Fruit fly (Drosophila melanogaster) whole organism, prepupa: ENCODE results near the gene Gdap1.

Experiments
- Blimp-1 ChIP-seq: fragments of 200-800 bp; sonication (Bioruptor generic); optimal IDR thresholded peaks from 3 replicates; lab custom pipeline; 2017; ENCODE audit warnings: missing biosample characterization, missing genetic modification characterization, mild to moderate bottlenecking, moderate library complexity, missing genetic modification reagents
- CG10631 ChIP-seq: fragments of 200-800 bp; sonication (Bioruptor generic); optimal IDR thresholded peaks from 2 replicates; lab custom pipeline; 2016; ENCODE audit warnings: missing biosample characterization, missing genetic modification characterization
- CG10669 ChIP-seq: fragments of 200-800 bp; sonication (Bioruptor generic); optimal IDR thresholded peaks from 3 replicates; lab custom pipeline; 2018; ENCODE audit warnings: missing biosample characterization, mild to moderate bottlenecking, missing genetic modification characterization, moderate library complexity
- CG11762 ChIP-seq: fragments of 200-800 bp; sonication (Bioruptor generic); optimal IDR thresholded peaks from 3 replicates; lab custom pipeline; 2016; ENCODE audit warnings: missing biosample characterization, missing genetic modification characterization; ENCODE audit not compliant: insufficient read depth
- CG11902 ChIP-seq: fragments of 200-800 bp; sonication (Bioruptor generic); optimal IDR thresholded peaks from 3 replicates; lab custom pipeline; 2016; ENCODE audit warnings: missing biosample characterization, missing genetic modification characterization
- CG1621 ChIP-seq: fragments of 200-800 bp; sonication (Bioruptor generic); optimal IDR thresholded peaks from 3 replicates; lab custom pipeline; 2018; ENCODE audit warnings: missing biosample characterization, mild to moderate bottlenecking, missing genetic modification characterization
- CG3032 ChIP-seq: fragments of 200-800 bp; optimal IDR thresholded peaks from 2 replicates; lab custom pipeline; 2019; ENCODE audit warnings: missing biosample characterization, mild to moderate bottlenecking, missing genetic modification characterization, moderate library complexity
- CG31627 ChIP-seq: fragments of 200-800 bp; sonication (Bioruptor generic); optimal IDR thresholded peaks from 3 replicates; lab custom pipeline; 2016; ENCODE audit warnings: missing biosample characterization, missing genetic modification characterization
- CG6163 ChIP-seq: fragments of 200-800 bp; sonication (Bioruptor generic); IDR thresholded peaks from 3 replicates; pipeline ENCODE4 v1.3.6; 2022; ENCODE audit warnings: missing biosample characterization, missing genetic modification characterization
- CG6276 ChIP-seq: fragments of 200-800 bp; sonication (Bioruptor generic); optimal IDR thresholded peaks from 2 replicates; lab custom pipeline; 2017; ENCODE audit warnings: missing biosample characterization, mild to moderate bottlenecking, missing genetic modification characterization
- CG6808 ChIP-seq: fragments of 200-800 bp; sonication (Bioruptor generic); optimal IDR thresholded peaks from 3 replicates; lab custom pipeline; 2017; ENCODE audit warnings: missing biosample characterization, missing genetic modification characterization, mild to moderate bottlenecking, moderate library complexity, missing genetic modification reagents
- CG6854 ChIP-seq: fragments of 200-800 bp; sonication (Bioruptor generic); optimal IDR thresholded peaks from 2 replicates; lab custom pipeline; 2017; ENCODE audit warnings: missing biosample characterization, mild to moderate bottlenecking, missing genetic modification characterization
- CG7368 ChIP-seq: fragments of 200-800 bp; sonication (Bioruptor generic); optimal IDR thresholded peaks from 3 replicates; lab custom pipeline; 2016; ENCODE audit warnings: missing biosample characterization, missing genetic modification characterization
- CG8119 ChIP-seq: fragments of 200-800 bp; sonication (Bioruptor generic); IDR thresholded peaks from 3 replicates; pipeline ENCODE4 v1.3.6; 2022; ENCODE audit warnings: missing biosample characterization, missing genetic modification characterization
- CG9139 ChIP-seq: fragments of 200-800 bp; sonication (Bioruptor generic); optimal IDR thresholded peaks from 3 replicates; lab custom pipeline; 2017; ENCODE audit warnings: missing biosample characterization, mild to moderate bottlenecking, missing genetic modification characterization
- Eip75B ChIP-seq: fragments of 200-800 bp; sonication (Bioruptor generic); optimal IDR thresholded peaks from 3 replicates; lab custom pipeline; 2016; ENCODE audit warnings: missing biosample characterization, missing genetic modification characterization
- Eip93F ChIP-seq: fragments of 200-800 bp; sonication (Bioruptor generic); optimal IDR thresholded peaks from 2 replicates; lab custom pipeline; 2016; ENCODE audit warnings: missing biosample characterization, mild to moderate bottlenecking, missing genetic modification characterization
- Gug ChIP-seq: fragments of 200-800 bp; sonication (Bioruptor generic); IDR thresholded peaks from 2 replicates; pipeline ENCODE4 v1.3.6; 2022; ENCODE audit warnings: missing biosample characterization, missing genetic modification characterization
- Hr38 ChIP-seq: sonication (Bioruptor generic); optimal IDR thresholded peaks from 2 replicates; lab custom pipeline; 2016; ENCODE audit warnings: missing biosample characterization, missing genetic modification characterization
- Hr39 ChIP-seq: fragments of 200-800 bp; sonication (Bioruptor generic); optimal IDR thresholded peaks from 2 replicates; lab custom pipeline; 2016; ENCODE audit warnings: missing biosample characterization, missing genetic modification characterization
- Hr4 ChIP-seq: fragments of 200-800 bp; sonication (Bioruptor generic); optimal IDR thresholded peaks from 3 replicates; lab custom pipeline; 2016; ENCODE audit warnings: missing biosample characterization, missing genetic modification characterization
- OdsH ChIP-seq: fragments of 200-800 bp; sonication (Bioruptor generic); optimal IDR thresholded peaks from 3 replicates; lab custom pipeline; 2016; ENCODE audit warnings: missing biosample characterization, missing genetic modification characterization
- Smox ChIP-seq: fragments of 200-800 bp; sonication (Bioruptor generic); optimal IDR thresholded peaks from 3 replicates; lab custom pipeline; 2016; ENCODE audit warnings: missing biosample characterization, missing genetic modification characterization
- Sox102F ChIP-seq: fragments of 200-800 bp; sonication (Bioruptor generic); optimal IDR thresholded peaks from 2 replicates; lab custom pipeline; 2016; ENCODE audit warnings: missing biosample characterization, mild to moderate bottlenecking, missing genetic modification characterization
- Sox14 ChIP-seq: fragments of 200-800 bp; sonication (Bioruptor generic); optimal IDR thresholded peaks from 3 replicates; lab custom pipeline; 2016; ENCODE audit warnings: missing biosample characterization, missing genetic modification characterization
- achi ChIP-seq: fragments of 200-800 bp; sonication (Bioruptor generic); optimal IDR thresholded peaks from 3 replicates; lab custom pipeline; 2016; ENCODE audit warnings: missing biosample characterization, missing genetic modification characterization
- dac ChIP-seq: fragments of 200-800 bp; sonication (Bioruptor generic); optimal IDR thresholded peaks from 2 replicates; lab custom pipeline; 2017; ENCODE audit warnings: missing biosample characterization, mild to moderate bottlenecking, missing genetic modification characterization
- dsx ChIP-seq: fragments of 200-800 bp; optimal IDR thresholded peaks from 3 replicates; lab custom pipeline; 2019; ENCODE audit warnings: missing biosample characterization, mild to moderate bottlenecking, missing genetic modification characterization, moderate library complexity; ENCODE audit not compliant: poor library complexity, severe bottlenecking
- eg ChIP-seq: fragments of 200-800 bp; sonication (Bioruptor generic); IDR thresholded peaks from 3 replicates; pipeline ENCODE4 v1.3.6; 2022; ENCODE audit warnings: missing biosample characterization, missing genetic modification characterization
- esn ChIP-seq: fragments of 200-800 bp; sonication (Bioruptor generic); optimal IDR thresholded peaks from 2 replicates; lab custom pipeline; 2016; ENCODE audit warnings: missing biosample characterization, mild to moderate bottlenecking, missing genetic modification characterization, moderate library complexity
- fkh ChIP-seq: fragments of 200-800 bp; sonication (Bioruptor generic); optimal IDR thresholded peaks from 3 replicates; lab custom pipeline; 2017; ENCODE audit warnings: missing biosample characterization, mild to moderate bottlenecking, missing genetic modification characterization, moderate library complexity
- lz ChIP-seq: fragments of 200-800 bp; sonication (Bioruptor generic); optimal IDR thresholded peaks from 3 replicates; lab custom pipeline; 2016; ENCODE audit warnings: missing biosample characterization, missing genetic modification characterization
- net ChIP-seq: fragments of 200-800 bp; sonication (Bioruptor generic); optimal IDR thresholded peaks from 3 replicates; lab custom pipeline; 2016; ENCODE audit warnings: missing biosample characterization, missing genetic modification characterization
- pdm3 ChIP-seq: fragments of 200-800 bp; sonication (Bioruptor generic); optimal IDR thresholded peaks from 3 replicates; lab custom pipeline; 2016; ENCODE audit warnings: missing biosample characterization, missing genetic modification characterization
- salr ChIP-seq, 2 experiments: fragments of 200-800 bp; sonication (Bioruptor generic); optimal IDR thresholded peaks; 3 replicates each; lab custom pipeline; 2016 to 2018; ENCODE audit warnings: missing biosample characterization in 2 of 2, missing genetic modification characterization in 2 of 2, mild to moderate bottlenecking in 1 of 2
- spab ChIP-seq: fragments of 200-800 bp; sonication (Bioruptor generic); optimal IDR thresholded peaks from 2 replicates; lab custom pipeline; 2017; ENCODE audit warnings: missing biosample characterization, mild to moderate bottlenecking, missing genetic modification characterization, missing genetic modification reagents
- ss ChIP-seq, 2 experiments: fragments of 200-800 bp; sonication (Bioruptor generic); optimal IDR thresholded peaks; 2 replicates in 1 of 2; 3 replicates in 1 of 2; lab custom pipeline; 2017 to 2018; ENCODE audit warnings: mild to moderate bottlenecking in 2 of 2, missing biosample characterization in 2 of 2, missing genetic modification characterization in 2 of 2, moderate library complexity in 1 of 2
- svp ChIP-seq: fragments of 200-800 bp; sonication (Bioruptor generic); peaks from one replicate; lab custom pipeline; 2016; ENCODE audit warnings: missing biosample characterization, missing genetic modification characterization
- topi ChIP-seq: fragments of 200-800 bp; sonication (Bioruptor generic); optimal IDR thresholded peaks from 3 replicates; lab custom pipeline; 2016; ENCODE audit warnings: missing biosample characterization, missing genetic modification characterization
- vri ChIP-seq: fragments of 200-800 bp; sonication (Bioruptor generic); optimal IDR thresholded peaks from 3 replicates; lab custom pipeline; 2016; ENCODE audit warnings: missing biosample characterization, mild to moderate bottlenecking, missing genetic modification characterization

The Gdap1 gene

dm6 chr3L:5139312-5139711, 2.4 kb upstream of the Gdap1 start, which contains the start of the genes Tcs5 and CHMP2B (continued):
- TF ChIP-seq CG6276 (GFP tag; lab: Kevin White, UChicago): peak; percentile 99
- peak; percentile 100 for TF ChIP-seq spab (GFP tag; lab: Kevin White, UChicago)
- TF ChIP-seq Smox (GFP tag; lab: Kevin White, UChicago): peak; percentile 100
- TF ChIP-seq Blimp-1 (GFP tag; lab: Kevin White, UChicago): peak; percentile 98
- peak; percentile 99 for TF ChIP-seq dsx (GFP tag; lab: Kevin White, UChicago)
- TF ChIP-seq CG10669 (GFP tag; lab: Kevin White, UChicago): peak; percentile 99
- TF ChIP-seq CG10631 (GFP tag; lab: Kevin White, UChicago): peak; percentile 100

DNA sequence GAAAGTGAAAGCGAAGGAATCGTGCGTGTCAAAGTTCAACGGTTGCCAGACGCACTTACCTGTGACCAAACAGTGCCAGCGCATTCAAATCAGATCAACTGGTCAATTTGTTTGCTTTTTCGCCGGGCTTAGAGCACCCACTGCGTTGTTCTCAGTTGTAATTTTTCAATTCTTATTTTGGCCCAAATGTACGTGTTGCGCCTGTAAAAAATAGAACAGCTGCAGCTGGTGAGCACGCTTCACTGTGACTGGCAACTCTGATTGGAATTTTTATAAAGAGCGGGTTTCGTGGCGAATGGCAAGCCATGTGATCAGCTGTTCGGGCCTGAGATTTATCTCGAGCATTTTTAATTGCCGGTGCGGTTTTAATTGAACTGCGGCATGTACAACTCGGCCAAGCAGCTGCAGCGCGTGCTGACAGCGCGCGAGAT, 4.1 kb downstream of the Gdap1 start, which contains the start of the genes Fitm and AlaRS-m:
Gene Fitm, minus strand, starts transcription at position 250 of the 431 bp plus-strand sequence.
Gene AlaRS-m, plus strand, starts transcription at position 285 of the 431 bp plus-strand sequence.
- no peak for TF ChIP-seq Smox (GFP tag; lab: Kevin White, UChicago)
- TF ChIP-seq Blimp-1 (GFP tag; lab: Kevin White, UChicago): peak; percentile 97
- no peak for TF ChIP-seq salr (GFP tag; optimal IDR thresholded peaks at IDR 0.05; lab: Kevin White, UChicago)
- no peak for TF ChIP-seq topi
- no peak for TF ChIP-seq CG7368 (GFP tag; lab: Kevin White, UChicago)
- TF ChIP-seq Hr39 (GFP tag; lab: Kevin White, UChicago): no peak
- TF ChIP-seq CG6808 (GFP tag; lab: Kevin White, UChicago): no peak
- peak; percentile 95 for TF ChIP-seq svp (GFP tag; lab: Kevin White, UChicago)
- no peak for TF ChIP-seq Hr4
- TF ChIP-seq fkh (GFP tag; lab: Kevin White, UChicago): no peak
- peak; percentile 38 for TF ChIP-seq CG6854 (GFP tag; lab: Kevin White, UChicago)
- TF ChIP-seq CG6163 (GFP tag; lab: Robert Waterston, UW): no peak
- TF ChIP-seq eg (GFP tag; lab: Robert Waterston, UW): 0 out of 3 replicates have a peak, but pooled peaks have one; percentile 18
- TF ChIP-seq, all 60 proteins: peak for 4

DNA sequence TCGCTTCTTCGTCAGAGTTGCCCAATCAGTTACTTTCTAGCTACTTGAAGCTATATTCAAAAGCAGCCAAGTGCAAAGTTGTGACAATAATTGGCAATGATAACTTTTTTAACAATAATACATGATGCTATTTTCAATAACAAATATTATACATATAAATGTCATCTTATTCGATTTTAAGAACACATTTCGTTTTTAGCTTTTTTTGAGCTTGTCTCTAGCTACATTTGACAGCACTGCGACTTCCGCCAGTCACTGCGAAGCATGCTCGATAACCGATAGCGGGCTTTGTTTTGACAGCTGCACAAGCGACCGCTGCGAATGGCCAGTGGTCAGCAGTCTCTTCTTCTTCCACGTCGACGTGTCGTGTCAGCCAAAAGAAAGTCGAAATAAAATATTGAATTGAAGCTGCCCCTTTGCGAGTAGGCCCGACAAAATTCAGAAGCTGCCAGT, 10.6 kb downstream of the Gdap1 start, which contains the start of the genes Gen and Srp54k:
Gene Gen, minus strand, starts transcription at position 23 of the 453 bp plus-strand sequence.
Gene Srp54k, plus strand, starts transcription at position 325 of the 453 bp plus-strand sequence.
- TF ChIP-seq fkh (GFP tag; lab: Kevin White, UChicago): no peak
- TF ChIP-seq CG3032 (tag; lab: Kevin White, UChicago): peak; percentile 15
- no peak for TF ChIP-seq Sox14 (GFP tag; lab: Kevin White, UChicago)
- no peak for TF ChIP-seq CG8119 (GFP tag; lab: Robert Waterston, UW)
- peak; percentile 100 for TF ChIP-seq achi
- no peak for TF ChIP-seq CG6276 (GFP tag; lab: Kevin White, UChicago)
- TF ChIP-seq CG6854 (GFP tag; lab: Kevin White, UChicago): peak; percentile 9
- peak; percentile 41 for TF ChIP-seq CG31627 (GFP tag; lab: Kevin White, UChicago)
- no peak for TF ChIP-seq CG11762 (GFP tag; lab: Kevin White, UChicago)
- 0 out of 3 replicates have a peak, but pooled peaks have one; percentile 22 for TF ChIP-seq CG6163 (GFP tag; lab: Robert Waterston, UW)
- TF ChIP-seq Gug (GFP tag; lab: Robert Waterston, UW): 0 out of 2 replicates have a peak, but pooled peaks have one; percentile 20
- no peak for TF ChIP-seq ss (GFP tag; optimal IDR thresholded peaks at IDR 0.05; lab: Kevin White, UChicago)
- no peak for TF ChIP-seq Hr38 (GFP tag; lab: Kevin White, UChicago)
- TF ChIP-seq Smox (GFP tag; lab: Kevin White, UChicago): no peak
- TF ChIP-seq esn (GFP tag; lab: Kevin White, UChicago): peak; percentile 54
- no peak for TF ChIP-seq vri (GFP tag; lab: Kevin White, UChicago)
- peak; percentile 58 for TF ChIP-seq lz (GFP tag; lab: Kevin White, UChicago)

dm6 chr3L:5154917-5155613, 13.3 kb downstream of the Gdap1 start:
- TF ChIP-seq Gug (GFP tag; lab: Robert Waterston, UW) (no peak), net (GFP tag; lab: Kevin White, UChicago) (no peak), OdsH (GFP tag; lab: Kevin White, UChicago) (no peak), pdm3 (no peak), dac (GFP tag; lab: Kevin White, UChicago) (no peak), svp (GFP tag; lab: Kevin White, UChicago) (no peak), CG10631 (GFP tag; lab: Kevin White, UChicago) (peak; percentile 60), CG9139 (GFP tag; lab: Kevin White, UChicago) (no peak), Hr38 (GFP tag; lab: Kevin White, UChicago) (no peak), Eip75B (no peak), CG11902 (GFP tag; lab: Kevin White, UChicago) (peak; percentile 34), CG8119 (GFP tag; lab: Robert Waterston, UW) (peak; percentile 63; the same call in 2 of the 3 replicates), Eip93F (GFP tag; lab: Kevin White, UChicago) (no peak), CG3032 (tag; lab: Kevin White, UChicago) (peak; percentile 20), fkh (GFP tag; lab: Kevin White, UChicago) (no peak), vri (GFP tag; lab: Kevin White, UChicago) (no peak), dsx (GFP tag; lab: Kevin White, UChicago) (no peak), Sox102F (no peak), Hr39 (GFP tag; lab: Kevin White, UChicago) (no peak), CG1621 (tag; lab: Kevin White, UChicago) (no peak)
